In the genomic region with DNA sequence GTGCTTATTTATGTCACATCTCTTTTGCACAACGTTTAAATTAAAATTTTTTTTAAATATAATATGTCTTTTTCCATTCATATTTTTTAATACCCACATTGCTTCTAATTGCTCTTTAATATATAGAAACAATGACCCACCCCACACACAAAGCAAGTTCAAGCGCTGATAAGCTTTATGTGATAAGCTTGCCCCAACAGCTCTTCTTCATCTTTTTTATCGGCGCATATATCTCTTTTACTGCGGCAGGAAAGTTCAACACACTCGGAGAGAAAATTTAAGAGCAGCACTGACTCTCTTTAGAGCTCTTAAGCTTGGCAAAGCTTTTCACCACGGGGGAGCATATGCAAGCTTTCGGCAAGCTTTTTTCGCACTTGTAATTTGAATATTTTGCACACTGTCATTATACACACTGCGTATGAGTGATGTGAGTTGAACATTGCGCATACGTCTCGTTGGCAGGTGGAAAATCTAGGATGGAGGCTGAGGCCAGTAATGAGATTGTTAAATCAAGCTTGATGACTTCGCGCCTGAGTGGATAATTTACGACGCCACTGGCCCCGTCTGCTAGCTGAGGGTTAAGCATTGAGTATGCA, we compare ENCODE assay signal across 5 fruit fly cellular contexts.
TF ChIP-seq lines count a peak whose summit lies in the region.

No protein-coding gene starts in this region.

- TF ChIP-seq CTCF in whole organism, embryonic (GFP tag; optimal IDR thresholded peaks at IDR 0.05; lab: Kevin White, UChicago) = no peak

TF ChIP-seq in whole organism, adult, 20 proteins besides CTCF, POLR2A, EP300 and RAD21:
- TF ChIP-seq kay (GFP tag; lab: Kevin White, UChicago; ENCODE audit: borderline replicate concordance) = peak; percentile 75
- TF ChIP-seq CG12768 (GFP tag; optimal IDR thresholded peaks at IDR 0.05; lab: Kevin White, UChicago) = peak; percentile 12
- TF ChIP-seq CG5204 (GFP tag; optimal IDR thresholded peaks at IDR 0.05; lab: Kevin White, UChicago) = no peak
- TF ChIP-seq Clk (GFP tag; optimal IDR thresholded peaks at IDR 0.05; lab: Kevin White, UChicago) = no peak
- TF ChIP-seq CG14711 (tag; optimal IDR thresholded peaks at IDR 0.05; lab: Kevin White, UChicago) = no peak
- TF ChIP-seq bab1 (GFP tag; optimal IDR thresholded peaks at IDR 0.05; lab: Kevin White, UChicago) = peak; percentile 26
- no peak for TF ChIP-seq Hr96 (GFP tag; optimal IDR thresholded peaks at IDR 0.05; lab: Kevin White, UChicago)

TF ChIP-seq in whole organism, embryonic, 481 proteins besides CTCF, POLR2A, EP300 and RAD21 (continues in another document):
- TF ChIP-seq CG31441 (GFP tag; IDR thresholded peaks at IDR 0.05; lab: Robert Waterston, UW) (0 out of 2 replicates have a peak, but pooled peaks have one; percentile 33), zen (tag; optimal IDR thresholded peaks at IDR 0.05; lab: Kevin White, UChicago) (no peak), ftz-f1 (GFP tag; optimal IDR thresholded peaks at IDR 0.05; lab: Kevin White, UChicago) (no peak), gem (tag; optimal IDR thresholded peaks at IDR 0.05; lab: Kevin White, UChicago) (peak; percentile 21), exex (tag; optimal IDR thresholded peaks at IDR 0.05; lab: Kevin White, UChicago) (peak; percentile 35), sd (tag; optimal IDR thresholded peaks at IDR 0.05; lab: Kevin White, UChicago) (peak; percentile 16), ranshi (GFP tag; IDR thresholded peaks at IDR 0.05; lab: Robert Waterston, UW) (no peak), CG7372 (GFP tag; IDR thresholded peaks at IDR 0.05; lab: Robert Waterston, UW) (peak; percentile 96), vvl (GFP tag; IDR thresholded peaks at IDR 0.05; lab: Robert Waterston, UW) (peak; percentile 18; the same call in 1 of the 2 replicates), pb (GFP tag; optimal IDR thresholded peaks at IDR 0.05; lab: Kevin White, UChicago) (peak; percentile 21), Drgx (GFP tag; IDR thresholded peaks at IDR 0.05; lab: Robert Waterston, UW) (0 out of 2 replicates have a peak, but pooled peaks have one; percentile 18), grn (GFP tag; optimal IDR thresholded peaks at IDR 0.05; lab: Kevin White, UChicago) (peak; percentile 61), gsb (GFP tag; IDR thresholded peaks at IDR 0.05; lab: Robert Waterston, UW) (no peak), zen2 (GFP tag; IDR thresholded peaks at IDR 0.05; lab: Robert Waterston, UW; ENCODE audit: partially characterized antibody) (peak; percentile 34; the same call in 1 of the 3 replicates), Med (GFP tag; lab: Kevin White, UChicago) (peak; percentile 77), Bdp1 (GFP tag; optimal IDR thresholded peaks at IDR 0.05; lab: Kevin White, UChicago) (no peak), D19A (tag; optimal IDR thresholded peaks at IDR 0.05; lab: Kevin White, UChicago) (peak; percentile 41), CG11504 (tag; optimal IDR thresholded peaks at IDR 0.05; lab: Kevin White, UChicago) (peak; percentile 18)

TF ChIP-seq in whole organism, prepupa, 60 proteins besides CTCF, POLR2A, EP300 and RAD21:
- TF ChIP-seq dac (GFP tag; optimal IDR thresholded peaks at IDR 0.05; lab: Kevin White, UChicago) = no peak
- TF ChIP-seq Eip75B (GFP tag; optimal IDR thresholded peaks at IDR 0.05; lab: Kevin White, UChicago) = peak; percentile 30
- TF ChIP-seq Met (GFP tag; optimal IDR thresholded peaks at IDR 0.05; lab: Kevin White, UChicago) = no peak
- TF ChIP-seq CG8632 (GFP tag; optimal IDR thresholded peaks at IDR 0.05; lab: Kevin White, UChicago) = no peak
- no peak for TF ChIP-seq CG11902 (GFP tag; optimal IDR thresholded peaks at IDR 0.05; lab: Kevin White, UChicago)
- TF ChIP-seq CG3919 (GFP tag; optimal IDR thresholded peaks at IDR 0.05; lab: Kevin White, UChicago) = peak; percentile 37
- no peak for TF ChIP-seq Sox15 (GFP tag; optimal IDR thresholded peaks at IDR 0.05; lab: Kevin White, UChicago)
- TF ChIP-seq CG9139 (GFP tag; optimal IDR thresholded peaks at IDR 0.05; lab: Kevin White, UChicago) = no peak
- TF ChIP-seq Sox102F (GFP tag; optimal IDR thresholded peaks at IDR 0.05; lab: Kevin White, UChicago) = no peak
- no peak for TF ChIP-seq CG6792 (GFP tag; optimal IDR thresholded peaks at IDR 0.05; lab: Kevin White, UChicago)
- peak; percentile 40 for TF ChIP-seq CG6808 (GFP tag; optimal IDR thresholded peaks at IDR 0.05; lab: Kevin White, UChicago)
- peak in 1 of 2 experiments; percentile 29 for TF ChIP-seq ss (GFP tag; optimal IDR thresholded peaks at IDR 0.05; lab: Kevin White, UChicago)
- TF ChIP-seq Eip78C (GFP tag; lab: Kevin White, UChicago) = peak; percentile 37
- no peak; the same call in 2 of the 3 replicates for TF ChIP-seq CG6163 (GFP tag; IDR thresholded peaks at IDR 0.05; lab: Robert Waterston, UW)
- peak; percentile 83 for TF ChIP-seq svp (GFP tag; lab: Kevin White, UChicago)

TF ChIP-seq in whole organism, pupa, 21 proteins besides CTCF, POLR2A, EP300 and RAD21:
- TF ChIP-seq Ets98B (GFP tag; IDR thresholded peaks at IDR 0.05; lab: Robert Waterston, UW) (peak; percentile 23; the same call in 1 of the 2 replicates), CG32121 (GFP tag; IDR thresholded peaks at IDR 0.05; lab: Robert Waterston, UW) (no peak), rn (GFP tag; IDR thresholded peaks at IDR 0.05; lab: Robert Waterston, UW) (no peak), CG4496 (GFP tag; IDR thresholded peaks at IDR 0.05; lab: Robert Waterston, UW) (0 out of 3 replicates have a peak, but pooled peaks have one; percentile 28), D1 (tag; optimal IDR thresholded peaks at IDR 0.05; lab: Kevin White, UChicago) (no peak), Pif1B (GFP tag; optimal IDR thresholded peaks at IDR 0.05; lab: Kevin White, UChicago) (peak; percentile 7), Pif1A (GFP tag; optimal IDR thresholded peaks at IDR 0.05; lab: Kevin White, UChicago) (peak; percentile 12), EcR (GFP tag; optimal IDR thresholded peaks at IDR 0.05; lab: Kevin White, UChicago) (peak; percentile 85), CG10348 (GFP tag; IDR thresholded peaks at IDR 0.05; lab: Robert Waterston, UW) (no peak)
TF ChIP-seq in whole organism, pupa: peak in this region for 5.

TF ChIP-seq in whole organism, wandering third instar larva, 38 proteins besides CTCF, POLR2A, EP300 and RAD21:
- TF ChIP-seq foxo (GFP tag; optimal IDR thresholded peaks at IDR 0.05; lab: Kevin White, UChicago) = peak in 1 of 2 experiments; percentile 24
- TF ChIP-seq dl (GFP tag; optimal IDR thresholded peaks at IDR 0.05; lab: Kevin White, UChicago; ENCODE audit: insufficient read depth in 1 of 2, partially characterized antibody in 2 of 2) = peak in 1 of 2 experiments; percentile 33
- no peak for TF ChIP-seq GATAd (GFP tag; optimal IDR thresholded peaks at IDR 0.05; lab: Kevin White, UChicago)
- TF ChIP-seq Sp1 (GFP tag; optimal IDR thresholded peaks at IDR 0.05; lab: Kevin White, UChicago) = peak; percentile 15
- peak; percentile 57 for TF ChIP-seq sage (GFP tag; optimal IDR thresholded peaks at IDR 0.05; lab: Kevin White, UChicago)
- no peak for TF ChIP-seq OdsH (GFP tag; optimal IDR thresholded peaks at IDR 0.05; lab: Kevin White, UChicago)
- peak; percentile 31 for TF ChIP-seq brk (GFP tag; optimal IDR thresholded peaks at IDR 0.05; lab: Kevin White, UChicago)
- TF ChIP-seq Hr78 (GFP tag; optimal IDR thresholded peaks at IDR 0.05; lab: Kevin White, UChicago) = no peak
- no peak for TF ChIP-seq fru (GFP tag; optimal IDR thresholded peaks at IDR 0.05; lab: Kevin White, UChicago)
- TF ChIP-seq dmrt93B (GFP tag; optimal IDR thresholded peaks at IDR 0.05; lab: Kevin White, UChicago) = no peak
- TF ChIP-seq lola (GFP tag; optimal IDR thresholded peaks at IDR 0.05; lab: Kevin White, UChicago) = no peak
- TF ChIP-seq CrebA (GFP tag; optimal IDR thresholded peaks at IDR 0.05; lab: Kevin White, UChicago; ENCODE audit: borderline replicate concordance) = peak; percentile 65
- TF ChIP-seq CG9705 (GFP tag; optimal IDR thresholded peaks at IDR 0.05; lab: Kevin White, UChicago) = peak; percentile 26
- TF ChIP-seq rgr (GFP tag; optimal IDR thresholded peaks at IDR 0.05; lab: Kevin White, UChicago) = peak; percentile 1
- TF ChIP-seq Dif (GFP tag; optimal IDR thresholded peaks at IDR 0.05; lab: Kevin White, UChicago; ENCODE audit: partially characterized antibody) = peak; percentile 23
- TF ChIP-seq Rel (GFP tag; optimal IDR thresholded peaks at IDR 0.05; lab: Kevin White, UChicago) = no peak
- TF ChIP-seq Rel (tag; optimal IDR thresholded peaks at IDR 0.05; lab: Kevin White, UChicago) = peak; percentile 2
- no peak for TF ChIP-seq psq (GFP tag; optimal IDR thresholded peaks at IDR 0.05; lab: Kevin White, UChicago)
- peak; percentile 15 for TF ChIP-seq br (GFP tag; optimal IDR thresholded peaks at IDR 0.05; lab: Kevin White, UChicago)
